Worm (Caenorhabditis elegans) whole organism, L1 larva: ENCODE data around the gene hif-1.

Experiments
- C34B4.2 ChIP-seq: sonication (generic microtip); optimal IDR thresholded peaks from 2 replicates; lab custom pipeline; 2017; ENCODE audit warnings: mild to moderate bottlenecking, missing genetic modification characterization, missing compliant biosample characterization
- F16B12.6 ChIP-seq: fragments of 150-350 bp; optimal IDR thresholded peaks from 2 replicates; lab custom pipeline; 2014; ENCODE audit warnings: missing biosample characterization, missing genetic modification characterization
- aha-1 ChIP-seq: fragments of 150-350 bp; optimal IDR thresholded peaks from 2 replicates; lab custom pipeline; 2014; ENCODE audit warnings: missing biosample characterization, missing genetic modification characterization
- alr-1 ChIP-seq: fragments of 200-800 bp; sonication (Bioruptor generic); optimal IDR thresholded peaks from 2 replicates; lab custom pipeline; 2018; ENCODE audit warnings: borderline replicate concordance, mild to moderate bottlenecking, missing genetic modification characterization, missing compliant biosample characterization
- aly-2 ChIP-seq: fragments of 150-350 bp; optimal IDR thresholded peaks from 2 replicates; lab custom pipeline; 2014; ENCODE audit warnings: missing biosample characterization, missing genetic modification characterization
- blmp-1 ChIP-seq: fragments of 150-350 bp; optimal IDR thresholded peaks from 2 replicates; lab custom pipeline; 2014; ENCODE audit warnings: missing biosample characterization, missing genetic modification characterization
- ceh-63 ChIP-seq: fragments of 200-800 bp; sonication (Bioruptor generic); optimal IDR thresholded peaks from 2 replicates; lab custom pipeline; 2018; ENCODE audit warnings: mild to moderate bottlenecking, missing genetic modification characterization, missing compliant biosample characterization
- ceh-90 ChIP-seq: sonication (generic microtip); optimal IDR thresholded peaks from 2 replicates; lab custom pipeline; 2016; ENCODE audit warnings: missing genetic modification characterization, missing compliant biosample characterization
- ces-1 ChIP-seq: fragments of 150-350 bp; optimal IDR thresholded peaks from 2 replicates; lab custom pipeline; 2014; ENCODE audit warnings: missing biosample characterization, missing genetic modification reagents, missing genetic modification characterization
- dsc-1 ChIP-seq: sonication (generic microtip); optimal IDR thresholded peaks from 2 replicates; lab custom pipeline; 2016; ENCODE audit warnings: mild to moderate bottlenecking, missing genetic modification characterization, missing compliant biosample characterization
- efl-1 ChIP-seq, 4 experiments: fragments of 150-350 bp; optimal IDR thresholded peaks in 3 of 4; peaks in 1 of 4; 1 replicate in 1 of 4; 2 replicates in 3 of 4; lab custom pipeline; 2014; ENCODE audit warnings: missing biosample characterization in 2 of 4, missing genetic modification characterization in 2 of 4, missing genetic modification reagents in 2 of 4
- efl-3 ChIP-seq: fragments of 200-800 bp; sonication (Bioruptor generic); optimal IDR thresholded peaks from 2 replicates; lab custom pipeline; 2018; ENCODE audit warnings: mild to moderate bottlenecking, missing genetic modification characterization, missing compliant biosample characterization
- egl-27 ChIP-seq, 2 experiments: fragments of 150-350 bp in 1 of 2; sonication (generic microtip); optimal IDR thresholded peaks; 3 replicates each; lab custom pipeline; 2017 to 2018; ENCODE audit warnings: missing biosample characterization in 2 of 2, missing genetic modification characterization in 2 of 2, missing genetic modification reagents in 2 of 2
- elt-2 ChIP-seq: sonication (generic microtip); optimal IDR thresholded peaks from 2 replicates; lab custom pipeline; 2016; ENCODE audit warnings: missing genetic modification characterization, mild to moderate bottlenecking, inconsistent platforms, missing compliant biosample characterization, missing genetic modification reagents
- elt-3 ChIP-seq, 6 experiments: fragments of 150-350 bp in 1 of 6; sonication (generic microtip); optimal IDR thresholded peaks; 2 replicates each; lab custom pipeline; 2017 to 2018; ENCODE audit warnings: missing biosample characterization in 6 of 6, missing genetic modification characterization in 6 of 6, inconsistent platforms in 1 of 6
- ets-5 ChIP-seq: fragments of 200-800 bp; sonication (Bioruptor generic); IDR thresholded peaks from 2 replicates; pipeline ENCODE4 v1.3.6; 2022; ENCODE audit warnings: missing genetic modification characterization, missing compliant biosample characterization
- fkh-10 ChIP-seq: sonication (generic microtip); optimal IDR thresholded peaks from 2 replicates; lab custom pipeline; 2017; ENCODE audit warnings: missing biosample characterization, missing genetic modification reagents, missing genetic modification characterization
- fkh-4 ChIP-seq: sonication (generic microtip); optimal IDR thresholded peaks from 2 replicates; lab custom pipeline; 2016; ENCODE audit warnings: missing compliant biosample characterization, missing genetic modification characterization, borderline replicate concordance
- fkh-8 ChIP-seq: sonication (generic microtip); optimal IDR thresholded peaks from 2 replicates; lab custom pipeline; 2016; ENCODE audit warnings: mild to moderate bottlenecking, missing genetic modification characterization, missing compliant biosample characterization
- hlh-17 ChIP-seq: fragments of 200-800 bp; sonication (Bioruptor generic); optimal IDR thresholded peaks from 2 replicates; lab custom pipeline; 2018; ENCODE audit warnings: missing genetic modification characterization, mild to moderate bottlenecking, missing compliant biosample characterization, moderate library complexity, borderline replicate concordance
- hlh-4 ChIP-seq: sonication (generic microtip); optimal IDR thresholded peaks from 2 replicates; lab custom pipeline; 2016; ENCODE audit warnings: mild to moderate bottlenecking, missing genetic modification characterization, missing compliant biosample characterization
- hpl-2 ChIP-seq: fragments of 150-350 bp; optimal IDR thresholded peaks from 2 replicates; lab custom pipeline; 2014; ENCODE audit warnings: missing biosample characterization, missing genetic modification reagents, missing genetic modification characterization
- jun-1 ChIP-seq: fragments of 150-350 bp; optimal IDR thresholded peaks from 2 replicates; lab custom pipeline; 2014; ENCODE audit warnings: missing biosample characterization, missing genetic modification reagents, missing genetic modification characterization
- lin-14 ChIP-seq: fragments of 200-800 bp; sonication (Bioruptor generic); optimal IDR thresholded peaks from 2 replicates; lab custom pipeline; 2018; ENCODE audit warnings: mild to moderate bottlenecking, missing genetic modification characterization, moderate library complexity, missing compliant biosample characterization
- lin-15B ChIP-seq: fragments of 150-350 bp; sonication (generic microtip); optimal IDR thresholded peaks from 3 replicates; lab custom pipeline; 2014; ENCODE audit warnings: missing biosample characterization, missing genetic modification characterization
- lin-39 ChIP-seq: fragments of 150-350 bp; optimal IDR thresholded peaks from 2 replicates; lab custom pipeline; 2014; ENCODE audit warnings: missing biosample characterization, missing genetic modification reagents, missing genetic modification characterization
- lsy-2 ChIP-seq, 2 experiments: fragments of 150-350 bp; optimal IDR thresholded peaks; 2 replicates each; lab custom pipeline; 2014; ENCODE audit warnings: missing biosample characterization in 2 of 2, missing genetic modification characterization in 2 of 2
- mab-9 ChIP-seq: fragments of 200-800 bp; sonication (Bioruptor generic); IDR thresholded peaks from 2 replicates; pipeline ENCODE4 v1.3.6; 2022; ENCODE audit warnings: missing genetic modification reagents, missing genetic modification characterization, missing compliant biosample characterization
- mdl-1 ChIP-seq, 2 experiments: fragments of 150-350 bp; optimal IDR thresholded peaks; 2 replicates each; lab custom pipeline; 2014 to 2017; ENCODE audit warnings: missing biosample characterization in 2 of 2, missing genetic modification characterization in 2 of 2, inconsistent platforms in 1 of 2
- nhr-11 ChIP-seq: fragments of 150-350 bp; optimal IDR thresholded peaks from 2 replicates; lab custom pipeline; 2014; ENCODE audit warnings: missing biosample characterization, missing genetic modification characterization
- nhr-19 ChIP-seq: fragments of 200-800 bp; sonication (Bioruptor generic); conservative IDR thresholded peaks from 2 replicates; pipeline ENCODE4 v1.3.6; 2022; ENCODE audit warnings: missing genetic modification characterization, missing compliant biosample characterization
- nhr-20 ChIP-seq: sonication (generic microtip); optimal IDR thresholded peaks from 2 replicates; lab custom pipeline; 2016; ENCODE audit warnings: mild to moderate bottlenecking, missing genetic modification characterization, missing compliant biosample characterization
- nhr-237 ChIP-seq: fragments of 150-350 bp; optimal IDR thresholded peaks from 2 replicates; lab custom pipeline; 2014; ENCODE audit warnings: missing biosample characterization, missing genetic modification characterization
- nhr-71 ChIP-seq: sonication (generic microtip); optimal IDR thresholded peaks from 2 replicates; lab custom pipeline; 2016; ENCODE audit warnings: mild to moderate bottlenecking, missing genetic modification characterization, moderate library complexity, missing compliant biosample characterization
- nhr-84 ChIP-seq: sonication (generic microtip); optimal IDR thresholded peaks from 2 replicates; lab custom pipeline; 2017; ENCODE audit warnings: missing biosample characterization, missing genetic modification characterization
- nhr-85 ChIP-seq: sonication (generic microtip); peaks from one replicate; lab custom pipeline; 2016; ENCODE audit warnings: missing genetic modification characterization, inconsistent platforms, missing compliant biosample characterization
- nhr-90 ChIP-seq: sonication (generic microtip); optimal IDR thresholded peaks from 2 replicates; lab custom pipeline; 2016; ENCODE audit warnings: mild to moderate bottlenecking, missing genetic modification characterization, missing compliant biosample characterization; ENCODE audit not compliant: poor library complexity
- pag-3 ChIP-seq: sonication (generic microtip); optimal IDR thresholded peaks from 2 replicates; lab custom pipeline; 2017; ENCODE audit warnings: missing genetic modification characterization, mild to moderate bottlenecking, missing compliant biosample characterization, antibody characterized with exemption, borderline replicate concordance; ENCODE audit not compliant: insufficient read depth
- pax-3 ChIP-seq: fragments of 200-800 bp; sonication (Bioruptor generic); optimal IDR thresholded peaks from 2 replicates; lab custom pipeline; 2018; ENCODE audit warnings: mild to moderate bottlenecking, missing genetic modification characterization, moderate library complexity, missing compliant biosample characterization
- pqm-1 ChIP-seq: sonication (generic microtip); optimal IDR thresholded peaks from 3 replicates; lab custom pipeline; 2017; ENCODE audit warnings: missing biosample characterization, missing genetic modification characterization
- rnt-1 ChIP-seq: sonication (generic microtip); optimal IDR thresholded peaks from 2 replicates; lab custom pipeline; 2016; ENCODE audit warnings: mild to moderate bottlenecking, missing genetic modification characterization, moderate library complexity, missing compliant biosample characterization
- skn-1 ChIP-seq: fragments of 150-350 bp; optimal IDR thresholded peaks from 2 replicates; lab custom pipeline; 2014; ENCODE audit warnings: missing biosample characterization, missing genetic modification characterization
- snpc-4 ChIP-seq: fragments of 150-350 bp; optimal IDR thresholded peaks from 2 replicates; lab custom pipeline; 2014; ENCODE audit warnings: missing biosample characterization, missing genetic modification characterization
- sox-4 ChIP-seq: sonication (generic microtip); optimal IDR thresholded peaks from 2 replicates; lab custom pipeline; 2016; ENCODE audit warnings: missing genetic modification characterization, missing compliant biosample characterization
- swsn-7 ChIP-seq: sonication (generic microtip); optimal IDR thresholded peaks from 2 replicates; lab custom pipeline; 2016; ENCODE audit warnings: missing genetic modification characterization, missing compliant biosample characterization
- unc-86 ChIP-seq: sonication (generic microtip); optimal IDR thresholded peaks from 2 replicates; lab custom pipeline; 2016; ENCODE audit warnings: missing genetic modification characterization, missing compliant biosample characterization
- vab-15 ChIP-seq: sonication (generic microtip); optimal IDR thresholded peaks from 2 replicates; lab custom pipeline; 2017; ENCODE audit warnings: missing genotype, mild to moderate bottlenecking, missing genetic modification characterization, missing compliant biosample characterization
- xbp-1 ChIP-seq: sonication (generic microtip); optimal IDR thresholded peaks from 2 replicates; lab custom pipeline; 2016; ENCODE audit warnings: missing genetic modification characterization, missing compliant biosample characterization
- zip-4 ChIP-seq: fragments of 200-800 bp; sonication (Bioruptor generic); optimal IDR thresholded peaks from 2 replicates; lab custom pipeline; 2018; ENCODE audit warnings: mild to moderate bottlenecking, missing genetic modification characterization, moderate library complexity, missing compliant biosample characterization
- ztf-11 ChIP-seq, 2 experiments: sonication (generic microtip); optimal IDR thresholded peaks; 2 replicates each; lab custom pipeline; 2016 to 2017; ENCODE audit warnings: missing genetic modification characterization in 2 of 2, missing biosample characterization in 1 of 2, missing compliant biosample characterization in 1 of 2
- ztf-4 ChIP-seq: fragments of 150-350 bp; optimal IDR thresholded peaks from 2 replicates; lab custom pipeline; 2014; ENCODE audit warnings: missing biosample characterization, missing genetic modification characterization

Gene hif-1

DNA sequence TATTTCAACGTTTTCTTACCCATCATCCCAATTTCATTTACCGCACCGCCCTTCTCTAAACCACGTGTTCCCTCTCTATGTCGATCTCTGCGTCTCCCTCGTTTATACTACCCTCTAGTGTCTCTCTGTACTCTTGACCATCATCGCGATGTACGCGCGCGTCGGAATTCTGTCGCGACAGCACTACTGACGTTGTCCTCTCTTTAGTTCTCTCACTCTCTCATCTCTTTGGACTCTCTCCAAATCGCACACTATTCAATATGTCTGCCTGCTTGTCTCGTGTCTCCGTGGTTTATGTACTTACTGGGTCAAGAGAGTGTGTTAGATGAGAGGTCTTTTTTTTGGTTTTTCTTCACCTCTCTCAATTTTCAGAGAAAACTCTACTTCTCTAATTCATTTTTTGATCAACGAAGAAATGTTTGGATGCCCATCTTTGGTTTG lies 1.9 kb upstream of the hif-1 start:
- TF ChIP-seq F16B12.6: no peak
- peak in 4 of 6 experiments; percentile 48 to 92 (median 86) for TF ChIP-seq elt-3 (tag; optimal IDR thresholded peaks at IDR 0.05; lab: Kevin White, UChicago)
- peak; percentile 96 for TF ChIP-seq jun-1
- peak; percentile 94 for TF ChIP-seq rnt-1 (tag; lab: Kevin White, UChicago)
- peak; percentile 94 to 95 for TF ChIP-seq lsy-2 (tag; optimal IDR thresholded peaks at IDR 0.05; lab: Kevin White, UChicago)
- peak; percentile 91 for TF ChIP-seq lin-39
- TF ChIP-seq nhr-19: peak; percentile 100
- TF ChIP-seq egl-27 (tag; optimal IDR thresholded peaks at IDR 0.05; lab: Kevin White, UChicago): peak; percentile 41 to 98
- TF ChIP-seq efl-3: peak; percentile 58
- no peak for TF ChIP-seq pag-3 (tag; lab: Kevin White, UChicago)
- peak; percentile 84 for TF ChIP-seq vab-15 (tag; lab: Kevin White, UChicago)
- TF ChIP-seq alr-1 (tag; lab: Kevin White, UChicago): no peak
- TF ChIP-seq fkh-8: peak; percentile 100
- peak; percentile 99 for TF ChIP-seq unc-86 (tag; lab: Kevin White, UChicago)
- peak; percentile 98 for TF ChIP-seq pax-3
- TF ChIP-seq efl-1 (optimal IDR thresholded peaks at IDR 0.05; lab: Kevin White, UChicago): peak; percentile 88 to 96
- peak; percentile 61 to 96 for TF ChIP-seq efl-1 (GFP tag; optimal IDR thresholded peaks at IDR 0.05 in 1 of 2; lab: Kevin White, UChicago)
- TF ChIP-seq pqm-1 (tag; lab: Kevin White, UChicago): peak; percentile 90
- peak; percentile 58 for TF ChIP-seq C34B4.2 (tag; lab: Kevin White, UChicago)
- peak; percentile 94 for TF ChIP-seq skn-1
- TF ChIP-seq dsc-1 (tag; lab: Kevin White, UChicago): peak; percentile 99
- TF ChIP-seq hlh-17 (GFP tag; lab: Kevin White, UChicago): no peak
- peak; percentile 100 for TF ChIP-seq nhr-71 (tag; lab: Kevin White, UChicago)
- peak; percentile 59 for TF ChIP-seq ceh-63 (GFP tag; lab: Kevin White, UChicago)
- TF ChIP-seq aly-2 (tag; lab: Kevin White, UChicago): peak; percentile 67
- no peak for TF ChIP-seq ets-5 (GFP tag; lab: Robert Waterston, UW)
- peak; percentile 99 to 100 for TF ChIP-seq mdl-1 (tag; optimal IDR thresholded peaks at IDR 0.05; lab: Kevin White, UChicago)
- TF ChIP-seq zip-4 (GFP tag; lab: Kevin White, UChicago): peak; percentile 91
- peak; percentile 85 for TF ChIP-seq elt-2 (tag; lab: Kevin White, UChicago)
- peak; percentile 94 for TF ChIP-seq sox-4
- peak; percentile 100 for TF ChIP-seq swsn-7 (tag; lab: Kevin White, UChicago)
- TF ChIP-seq ztf-11 (tag; optimal IDR thresholded peaks at IDR 0.05; lab: Kevin White, UChicago): peak in 1 of 2 experiments; percentile 95
- peak; percentile 99 for TF ChIP-seq nhr-85 (tag; lab: Kevin White, UChicago)
- peak; percentile 77 for TF ChIP-seq aha-1 (tag; lab: Kevin White, UChicago)
- TF ChIP-seq ces-1: peak; percentile 66
- TF ChIP-seq ceh-90 (tag; lab: Kevin White, UChicago): no peak
- TF ChIP-seq fkh-10 (GFP tag; lab: Kevin White, UChicago): peak; percentile 98
- peak; percentile 83 for TF ChIP-seq fkh-4
- TF ChIP-seq nhr-11 (tag; lab: Kevin White, UChicago): peak; percentile 93
- TF ChIP-seq xbp-1: peak; percentile 99
- TF ChIP-seq hlh-4: no peak
- TF ChIP-seq hpl-2 (GFP tag; lab: Kevin White, UChicago): peak; percentile 92
- peak; percentile 100 for TF ChIP-seq lin-14
- peak; percentile 97 for TF ChIP-seq ztf-4 (tag; lab: Kevin White, UChicago)
- TF ChIP-seq mab-9 (GFP tag; lab: Robert Waterston, UW): peak; percentile 95
- TF ChIP-seq nhr-84 (tag; lab: Kevin White, UChicago): no peak
- TF ChIP-seq snpc-4: peak; percentile 73
- TF ChIP-seq nhr-237: peak; percentile 94
- peak; percentile 40 for TF ChIP-seq lin-15B (tag; lab: Kevin White, UChicago)
- TF ChIP-seq nhr-90 (tag; lab: Kevin White, UChicago): peak; percentile 97
- peak; percentile 100 for TF ChIP-seq nhr-20
- TF ChIP-seq blmp-1: peak; percentile 69
